Fruit fly (Drosophila melanogaster): ENCODE measurements around the gene CG9231.

The CG9231 gene

DNA sequence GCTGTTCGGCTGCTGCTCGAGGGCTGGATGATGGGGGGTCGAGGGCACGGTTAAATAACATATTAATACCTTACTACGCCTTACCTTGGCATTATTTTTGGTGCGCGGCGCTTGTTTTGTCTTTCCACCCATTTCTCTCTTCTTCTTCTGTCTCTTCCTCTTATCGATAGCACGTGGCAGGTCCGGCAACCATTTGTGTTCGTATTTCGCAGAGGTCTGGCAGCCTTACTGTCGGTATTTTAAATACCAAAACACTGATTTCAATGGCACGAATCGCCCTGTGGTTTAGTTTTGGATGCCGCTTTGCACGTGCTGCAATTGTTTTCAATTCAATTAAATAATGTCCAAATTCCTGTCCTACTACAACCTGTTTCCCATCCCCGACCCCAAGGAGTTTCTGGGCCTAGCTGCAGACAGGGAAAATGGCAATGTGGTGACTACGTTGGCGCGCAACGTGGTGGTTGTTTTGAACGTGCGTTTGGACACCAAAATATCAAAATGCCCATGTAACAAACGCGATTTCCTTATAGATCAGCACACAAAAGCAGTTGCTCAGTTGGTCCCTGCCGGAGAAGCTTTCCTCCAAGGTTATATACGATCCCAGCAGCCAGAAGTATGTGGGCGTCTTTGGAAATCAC is 33.5 kb downstream of the CG9231 start, which contains the start of the genes Ltn1 and CG9300 (continued):
- no peak for TF ChIP-seq CG18011 (GFP tag; optimal IDR thresholded peaks at IDR 0.05)
- peak; percentile 14 for TF ChIP-seq pho (GFP tag; optimal IDR thresholded peaks at IDR 0.05)
- peak; percentile 52; the same call in 1 of the 2 replicates for TF ChIP-seq wdn (GFP tag; IDR thresholded peaks at IDR 0.05)
- TF ChIP-seq Scr (GFP tag; IDR thresholded peaks at IDR 0.05; ENCODE audit: partially characterized antibody) = peak; percentile 56
- TF ChIP-seq CkIIα-i1 (GFP tag; IDR thresholded peaks at IDR 0.05) = no peak
- no peak for TF ChIP-seq gcm (GFP tag; optimal IDR thresholded peaks at IDR 0.05)
- TF ChIP-seq slou (GFP tag; optimal IDR thresholded peaks at IDR 0.05) = no peak
- TF ChIP-seq GATAe (GFP tag; conservative IDR thresholded peaks at IDR 0.05) = no peak
- TF ChIP-seq CG4360 (GFP tag; IDR thresholded peaks at IDR 0.05) = no peak
- TF ChIP-seq ap (GFP tag; IDR thresholded peaks at IDR 0.05) = no peak
- peak in 1 of 2 experiments; percentile 55 for TF ChIP-seq insv (GFP tag; optimal IDR thresholded peaks at IDR 0.05)
- TF ChIP-seq CG4730 (GFP tag; IDR thresholded peaks at IDR 0.05) = no peak
- TF ChIP-seq CG17568 (GFP tag; optimal IDR thresholded peaks at IDR 0.05) = no peak
- TF ChIP-seq Oaz (GFP tag; IDR thresholded peaks at IDR 0.05) = no peak
- TF ChIP-seq sima (GFP tag; optimal IDR thresholded peaks at IDR 0.05) = no peak
- no peak for TF ChIP-seq Atf3 (GFP tag; optimal IDR thresholded peaks at IDR 0.05)
- peak; percentile 41; the same call in 1 of the 2 replicates for TF ChIP-seq CG17328 (GFP tag; IDR thresholded peaks at IDR 0.05)
- TF ChIP-seq B-H2 (GFP tag; optimal IDR thresholded peaks at IDR 0.05) = no peak
- no peak for TF ChIP-seq Meics (GFP tag; optimal IDR thresholded peaks at IDR 0.05)
- TF ChIP-seq CG1647 (GFP tag; optimal IDR thresholded peaks at IDR 0.05) = no peak
- TF ChIP-seq lola (GFP tag; optimal IDR thresholded peaks at IDR 0.05) = no peak
- 0 out of 3 replicates have a peak, but pooled peaks have one; percentile 40 for TF ChIP-seq ken (GFP tag; IDR thresholded peaks at IDR 0.05)
- no peak for TF ChIP-seq CG12104 (GFP tag; optimal IDR thresholded peaks at IDR 0.05)
- TF ChIP-seq CG4328 (GFP tag; optimal IDR thresholded peaks at IDR 0.05) = no peak
- TF ChIP-seq gcm2 (GFP tag; optimal IDR thresholded peaks at IDR 0.05) = no peak
- TF ChIP-seq CG12071 (GFP tag; optimal IDR thresholded peaks at IDR 0.05) = no peak
- TF ChIP-seq CG33213 (GFP tag; optimal IDR thresholded peaks at IDR 0.05) = peak; percentile 40
- peak; percentile 50; the same call in 1 of the 2 replicates for TF ChIP-seq NFAT (GFP tag; IDR thresholded peaks at IDR 0.05)
- TF ChIP-seq CG30020 (tag; optimal IDR thresholded peaks at IDR 0.05) = peak; percentile 73
- no peak for TF ChIP-seq CG11696 (GFP tag; IDR thresholded peaks at IDR 0.05)
- no peak for TF ChIP-seq CG2889 (GFP tag; IDR thresholded peaks at IDR 0.05)
- no peak for TF ChIP-seq dimm (GFP tag; IDR thresholded peaks at IDR 0.05)
- peak; percentile 65 for TF ChIP-seq Opbp (GFP tag; IDR thresholded peaks at IDR 0.05; ENCODE audit: partially characterized antibody)
- TF ChIP-seq nerfin-2 (GFP tag; IDR thresholded peaks at IDR 0.05; ENCODE audit: partially characterized antibody) = no peak
- no peak for TF ChIP-seq zen (tag; optimal IDR thresholded peaks at IDR 0.05)
- no peak for TF ChIP-seq ase (GFP tag; IDR thresholded peaks at IDR 0.05)
- no peak for TF ChIP-seq CG7928 (GFP tag; optimal IDR thresholded peaks at IDR 0.05)
- peak; percentile 1 for TF ChIP-seq CG7786 (GFP tag; optimal IDR thresholded peaks at IDR 0.05)
- no peak for TF ChIP-seq CG12744 (GFP tag; optimal IDR thresholded peaks at IDR 0.05)
- TF ChIP-seq gro (GFP tag; optimal IDR thresholded peaks at IDR 0.05) = no peak
- TF ChIP-seq Eip74EF (GFP tag; optimal IDR thresholded peaks at IDR 0.05) = no peak
- no peak for TF ChIP-seq CTCF (GFP tag; optimal IDR thresholded peaks at IDR 0.05)
- TF ChIP-seq Dad (GFP tag; optimal IDR thresholded peaks at IDR 0.05) = peak; percentile 40
- peak; percentile 100 for TF ChIP-seq CG17385 (GFP tag; optimal IDR thresholded peaks at IDR 0.05)
- no peak for TF ChIP-seq CG13123 (GFP tag; optimal IDR thresholded peaks at IDR 0.05)
- no peak for TF ChIP-seq ems (GFP tag; optimal IDR thresholded peaks at IDR 0.05)
- peak; percentile 32; the same call in 1 of the 3 replicates for TF ChIP-seq CG34224 (GFP tag; IDR thresholded peaks at IDR 0.05; ENCODE audit: partially characterized antibody)
- TF ChIP-seq slbo (GFP tag; IDR thresholded peaks at IDR 0.05) = peak; percentile 25; the same call in 1 of the 2 replicates
- no peak for TF ChIP-seq Atf6 (GFP tag; IDR thresholded peaks at IDR 0.05)
- peak; percentile 67 for TF ChIP-seq E2f2 (GFP tag; IDR thresholded peaks at IDR 0.05)
- peak; percentile 14 for TF ChIP-seq psq (GFP tag; optimal IDR thresholded peaks at IDR 0.05)

Data from whole organism, embryonic.